Worm (Caenorhabditis elegans) whole organism, young adult: Measurements from ENCODE around the gene K07H8.2.

Source experiments
- B0261.1 ChIP-seq: sonication (generic microtip); optimal IDR thresholded peaks from 2 replicates; lab custom pipeline; 2016; ENCODE audit warnings: mild to moderate bottlenecking, missing genetic modification characterization, moderate library complexity, missing compliant biosample characterization
- B0336.3 ChIP-seq: fragments of 200-800 bp; sonication (Bioruptor generic); IDR thresholded peaks from 2 replicates; pipeline ENCODE4 v1.3.6; 2022; ENCODE audit warnings: missing genetic modification characterization, missing compliant biosample characterization
- C17E4.6 ChIP-seq: fragments of 200-800 bp; sonication (Bioruptor generic); IDR thresholded peaks from 2 replicates; pipeline ENCODE4 v1.3.6; 2022; ENCODE audit warnings: missing genetic modification reagents, missing genetic modification characterization, missing compliant biosample characterization
- F22D6.2 ChIP-seq: sonication (generic microtip); optimal IDR thresholded peaks from 2 replicates; lab custom pipeline; 2016; ENCODE audit warnings: mild to moderate bottlenecking, missing genetic modification characterization, missing compliant biosample characterization
- F37B4.10 ChIP-seq: fragments of 200-800 bp; sonication (Bioruptor generic); IDR thresholded peaks from 2 replicates; pipeline ENCODE4 v1.3.6; 2022; ENCODE audit warnings: missing genetic modification characterization, missing compliant biosample characterization
- F49E8.2 ChIP-seq: sonication (generic microtip); optimal IDR thresholded peaks from 3 replicates; lab custom pipeline; 2017; ENCODE audit warnings: missing genetic modification characterization, mild to moderate bottlenecking, missing compliant biosample characterization, antibody characterized with exemption, moderate library complexity; ENCODE audit not compliant: insufficient read depth
- F52B5.7 ChIP-seq: sonication (generic microtip); optimal IDR thresholded peaks from 2 replicates; lab custom pipeline; 2016; ENCODE audit warnings: mild to moderate bottlenecking, missing genetic modification characterization, missing compliant biosample characterization
- K11D2.4 ChIP-seq: fragments of 200-800 bp; sonication (Bioruptor generic); IDR thresholded peaks from 2 replicates; pipeline ENCODE4 v1.3.6; 2022; ENCODE audit warnings: missing genetic modification reagents, missing genetic modification characterization, missing compliant biosample characterization
- Y53F4B.3 ChIP-seq: fragments of 200-800 bp; sonication (Bioruptor generic); IDR thresholded peaks from 2 replicates; pipeline ENCODE4 v1.3.6; 2022; ENCODE audit warnings: missing genetic modification reagents, missing genetic modification characterization, missing compliant biosample characterization
- Y53G8AR.9 ChIP-seq: fragments of 200-800 bp; sonication (Bioruptor generic); conservative IDR thresholded peaks from 2 replicates; pipeline ENCODE4 v1.3.6; 2022; ENCODE audit warnings: missing genetic modification reagents, missing genetic modification characterization, missing compliant biosample characterization
- akir-1 ChIP-seq: fragments of 200-800 bp; sonication (Bioruptor generic); optimal IDR thresholded peaks from 2 replicates; lab custom pipeline; 2018; ENCODE audit warnings: mild to moderate bottlenecking, missing genetic modification characterization, moderate library complexity, missing compliant biosample characterization
- athp-1 ChIP-seq: sonication (generic microtip); optimal IDR thresholded peaks from 2 replicates; lab custom pipeline; 2017; ENCODE audit warnings: mild to moderate bottlenecking, missing genetic modification characterization, missing compliant biosample characterization
- attf-3 ChIP-seq: fragments of 200-800 bp; sonication (Bioruptor generic); conservative IDR thresholded peaks from 2 replicates; pipeline ENCODE4 v1.3.6; 2022; ENCODE audit warnings: missing genetic modification reagents, missing genetic modification characterization, missing compliant biosample characterization
- ceh-40 ChIP-seq: fragments of 200-800 bp; sonication (Bioruptor generic); IDR thresholded peaks from 2 replicates; pipeline ENCODE4 v1.3.6; 2022; ENCODE audit warnings: missing genetic modification characterization, missing compliant biosample characterization
- ceh-79 ChIP-seq: sonication (generic microtip); optimal IDR thresholded peaks from 2 replicates; lab custom pipeline; 2017; ENCODE audit warnings: mild to moderate bottlenecking, missing genetic modification characterization, missing compliant biosample characterization
- dpff-1 ChIP-seq: sonication (generic microtip); optimal IDR thresholded peaks from 2 replicates; lab custom pipeline; 2017; ENCODE audit warnings: mild to moderate bottlenecking, missing genetic modification characterization, missing compliant biosample characterization
- egl-18 ChIP-seq: fragments of 200-800 bp; sonication (Bioruptor generic); IDR thresholded peaks from 2 replicates; pipeline ENCODE4 v1.3.6; 2022; ENCODE audit warnings: missing genetic modification reagents, missing genetic modification characterization, missing compliant biosample characterization
- egrh-3 ChIP-seq: fragments of 200-800 bp; sonication (Bioruptor generic); IDR thresholded peaks from 2 replicates; pipeline ENCODE4 v1.3.6; 2022; ENCODE audit warnings: missing genetic modification reagents, missing genetic modification characterization, missing compliant biosample characterization
- ekl-4 ChIP-seq: fragments of 200-800 bp; sonication (Bioruptor generic); IDR thresholded peaks from 2 replicates; pipeline ENCODE4 v1.3.6; 2022; ENCODE audit warnings: missing genetic modification reagents, missing genetic modification characterization, missing compliant biosample characterization
- fkh-3 ChIP-seq: sonication (generic microtip); optimal IDR thresholded peaks from 2 replicates; lab custom pipeline; 2016; ENCODE audit warnings: mild to moderate bottlenecking, missing genetic modification characterization, missing compliant biosample characterization
- let-607 ChIP-seq, 2 experiments: fragments of 200-800 bp in 1 of 2; sonication (Bioruptor generic) in 1 of 2; sonication (generic microtip) in 1 of 2; optimal IDR thresholded peaks; 2 replicates each; lab custom pipeline; 2016 to 2018; ENCODE audit warnings: mild to moderate bottlenecking in 2 of 2, missing compliant biosample characterization in 2 of 2, missing genetic modification characterization in 2 of 2, moderate library complexity in 2 of 2, missing genotype in 1 of 2
- lin-26 ChIP-seq: fragments of 200-800 bp; sonication (Bioruptor generic); IDR thresholded peaks from 2 replicates; pipeline ENCODE4 v1.3.6; 2022; ENCODE audit warnings: missing genetic modification reagents, missing genetic modification characterization, missing compliant biosample characterization
- lin-54 ChIP-seq: fragments of 200-800 bp; sonication (Bioruptor generic); optimal IDR thresholded peaks from 2 replicates; lab custom pipeline; 2018; ENCODE audit warnings: mild to moderate bottlenecking, missing genetic modification characterization, missing compliant biosample characterization
- lsl-1 ChIP-seq: fragments of 200-800 bp; sonication (Bioruptor generic); optimal IDR thresholded peaks from 2 replicates; lab custom pipeline; 2018; ENCODE audit warnings: mild to moderate bottlenecking, missing genetic modification characterization, moderate library complexity, missing compliant biosample characterization
- lsy-27 ChIP-seq: sonication (generic microtip); optimal IDR thresholded peaks from 2 replicates; lab custom pipeline; 2017; ENCODE audit warnings: missing genetic modification characterization, mild to moderate bottlenecking, missing compliant biosample characterization, antibody characterized with exemption, missing genotype, borderline replicate concordance; ENCODE audit not compliant: insufficient read depth
- madf-3 ChIP-seq: fragments of 200-800 bp; sonication (Bioruptor generic); IDR thresholded peaks from 2 replicates; pipeline ENCODE4 v1.3.6; 2022; ENCODE audit warnings: missing genetic modification reagents, missing genetic modification characterization, missing compliant biosample characterization
- mcd-1 ChIP-seq: fragments of 200-800 bp; sonication (Bioruptor generic); IDR thresholded peaks from 2 replicates; pipeline ENCODE4 v1.3.6; 2022; ENCODE audit warnings: missing genetic modification reagents, missing genetic modification characterization, missing compliant biosample characterization
- nfya-1 ChIP-seq: sonication (generic microtip); optimal IDR thresholded peaks from 2 replicates; lab custom pipeline; 2017; ENCODE audit warnings: antibody characterized with exemption, missing compliant biosample characterization, missing genetic modification characterization, borderline replicate concordance; ENCODE audit not compliant: insufficient read depth
- nhr-179 ChIP-seq: sonication (generic microtip); optimal IDR thresholded peaks from 2 replicates; lab custom pipeline; 2016; ENCODE audit warnings: mild to moderate bottlenecking, missing genetic modification characterization, missing compliant biosample characterization
- nhr-80 ChIP-seq: sonication (generic microtip); optimal IDR thresholded peaks from 2 replicates; lab custom pipeline; 2016; ENCODE audit warnings: missing genetic modification characterization, missing compliant biosample characterization
- nhr-90 ChIP-seq: sonication (generic microtip); optimal IDR thresholded peaks from 2 replicates; lab custom pipeline; 2016; ENCODE audit warnings: missing genotype, mild to moderate bottlenecking, missing genetic modification characterization, missing compliant biosample characterization
- pbrm-1 ChIP-seq: fragments of 200-800 bp; sonication (Bioruptor generic); IDR thresholded peaks from 2 replicates; pipeline ENCODE4 v1.3.6; 2022; ENCODE audit warnings: missing genetic modification reagents, missing genetic modification characterization, missing compliant biosample characterization
- rcor-1 ChIP-seq: fragments of 200-800 bp; sonication (Bioruptor generic); IDR thresholded peaks from 2 replicates; pipeline ENCODE4 v1.3.6; 2022; ENCODE audit warnings: missing genetic modification reagents, missing genetic modification characterization, missing compliant biosample characterization
- sea-2 ChIP-seq: fragments of 200-800 bp; sonication (Bioruptor generic); IDR thresholded peaks from 2 replicates; pipeline ENCODE4 v1.3.6; 2022; ENCODE audit warnings: missing genetic modification characterization, missing compliant biosample characterization
- snpc-1.1 ChIP-seq: sonication (generic microtip); optimal IDR thresholded peaks from 2 replicates; lab custom pipeline; 2017; ENCODE audit warnings: missing genetic modification characterization, mild to moderate bottlenecking, missing compliant biosample characterization, antibody characterized with exemption, moderate library complexity, missing genotype, missing genetic modification reagents; ENCODE audit not compliant: insufficient read depth
- unc-62 ChIP-seq: fragments of 150-350 bp; optimal IDR thresholded peaks from 2 replicates; lab custom pipeline; 2014; ENCODE audit warnings: missing biosample characterization, missing genetic modification reagents, missing genetic modification characterization
- zfh-2 ChIP-seq: fragments of 200-800 bp; sonication (Bioruptor generic); conservative IDR thresholded peaks from 2 replicates; pipeline ENCODE4 v1.3.6; 2022; ENCODE audit warnings: missing genetic modification reagents, missing genetic modification characterization, missing compliant biosample characterization
- ztf-3 ChIP-seq: fragments of 200-800 bp; sonication (Bioruptor generic); optimal IDR thresholded peaks from 2 replicates; lab custom pipeline; 2018; ENCODE audit warnings: mild to moderate bottlenecking, missing genetic modification characterization, missing compliant biosample characterization
- ztf-6 ChIP-seq: fragments of 200-800 bp; sonication (Bioruptor generic); IDR thresholded peaks from 2 replicates; pipeline ENCODE4 v1.3.6; 2022; ENCODE audit warnings: missing genetic modification reagents, missing genetic modification characterization, missing compliant biosample characterization

The K07H8.2 gene

DNA sequence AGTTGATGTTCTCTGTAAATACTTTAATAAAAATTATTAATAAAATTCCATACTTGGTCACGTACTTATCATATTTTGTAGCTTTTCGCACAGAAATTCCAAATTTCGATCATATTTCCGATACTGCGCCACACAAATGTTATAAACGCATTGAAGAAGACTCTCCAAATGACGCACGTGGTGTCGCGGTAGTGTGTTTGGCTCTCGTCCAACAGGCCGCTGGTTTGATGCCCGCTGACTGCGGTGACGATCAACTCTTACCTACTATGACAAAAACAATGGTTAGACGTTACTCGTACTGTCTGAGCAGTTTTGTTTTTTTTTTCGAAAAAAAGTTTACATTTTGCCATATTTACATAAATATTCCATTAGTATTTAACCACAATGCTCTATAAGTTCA lies 38.5 kb upstream of the K07H8.2 start (continued):
- TF ChIP-seq egl-18 (GFP tag; lab: Robert Waterston, UW) (no peak), ztf-6 (GFP tag; lab: Robert Waterston, UW) (peak; percentile 77; the same call in 1 of the 2 replicates), dpff-1 (tag; lab: Kevin White, UChicago) (peak; percentile 52), lin-54 (GFP tag; lab: Kevin White, UChicago) (peak; percentile 70), madf-3 (GFP tag; lab: Robert Waterston, UW) (peak; percentile 81), mcd-1 (GFP tag; lab: Robert Waterston, UW) (no peak; the same call in 1 of the 2 replicates), C17E4.6 (GFP tag; lab: Robert Waterston, UW) (0 out of 2 replicates have a peak, but pooled peaks have one; percentile 50), snpc-1.1 (peak; percentile 72), egrh-3 (GFP tag; lab: Robert Waterston, UW) (0 out of 2 replicates have a peak, but pooled peaks have one; percentile 32), pbrm-1 (peak; percentile 79), lsy-27 (tag; lab: Kevin White, UChicago) (peak; percentile 35), sea-2 (GFP tag; lab: Robert Waterston, UW) (no peak), K11D2.4 (GFP tag; lab: Robert Waterston, UW) (peak; percentile 56; the same call in 1 of the 2 replicates), nfya-1 (tag; lab: Kevin White, UChicago) (no peak), Y53F4B.3 (GFP tag; lab: Robert Waterston, UW) (peak; percentile 78), ceh-40 (GFP tag; lab: Robert Waterston, UW) (peak; percentile 91; the same call in 1 of the 2 replicates), Y53G8AR.9 (0 out of 2 replicates have a peak, but pooled peaks have one; percentile 35), B0336.3 (GFP tag; lab: Robert Waterston, UW) (peak; percentile 50; the same call in 1 of the 2 replicates), F37B4.10 (no peak), athp-1 (peak; percentile 86), F52B5.7 (tag; lab: Kevin White, UChicago) (no peak), F22D6.2 (tag; lab: Kevin White, UChicago) (peak; percentile 53), nhr-179 (tag; lab: Kevin White, UChicago) (peak; percentile 62), rcor-1 (GFP tag; lab: Robert Waterston, UW) (peak; percentile 71), attf-3 (peak; percentile 47; the same call in 1 of the 2 replicates), unc-62 (GFP tag; lab: Kevin White, UChicago) (no peak), let-607 (tag; optimal IDR thresholded peaks at IDR 0.05; lab: Kevin White, UChicago) (peak; percentile 31 to 38), ztf-3 (GFP tag; lab: Kevin White, UChicago) (no peak), B0261.1 (tag; lab: Kevin White, UChicago) (peak; percentile 91), nhr-80 (peak; percentile 53), ceh-79 (peak; percentile 75), akir-1 (GFP tag; lab: Kevin White, UChicago) (peak; percentile 19), ekl-4 (GFP tag; lab: Robert Waterston, UW) (peak; percentile 56; the same call in 1 of the 2 replicates), lsl-1 (GFP tag; lab: Kevin White, UChicago) (peak; percentile 60), lin-26 (GFP tag; lab: Robert Waterston, UW) (peak; percentile 97), zfh-2 (no peak), fkh-3 (tag; lab: Kevin White, UChicago) (peak; percentile 83), nhr-90 (tag; lab: Kevin White, UChicago) (peak; percentile 96), F49E8.2 (peak; percentile 88)
